Fruit fly (Drosophila melanogaster) whole organism, wandering third instar larva: ENCODE results near the gene Naa30A.

ENCODE experiments used
- Abd-B ChIP-seq: fragments of >200 bp; optimal IDR thresholded peaks from 2 replicates; lab custom pipeline; 2017; ENCODE audit warnings: missing biosample characterization, missing genetic modification characterization
- Dif ChIP-seq: fragments of 200-275, 200-300 bp; sonication (Bioruptor generic); optimal IDR thresholded peaks from 2 replicates; lab custom pipeline; 2018; ENCODE audit warnings: missing biosample characterization, missing genetic modification characterization; ENCODE audit not compliant: partially characterized antibody
- Mio ChIP-seq: sonication (Bioruptor generic); optimal IDR thresholded peaks from 2 replicates; lab custom pipeline; 2016; ENCODE audit warnings: missing biosample characterization, missing genetic modification characterization
- Myc ChIP-seq: fragments of >200 bp; optimal IDR thresholded peaks from 2 replicates; lab custom pipeline; 2017
- OdsH ChIP-seq: fragments of 200-800 bp; sonication (Bioruptor generic); optimal IDR thresholded peaks from 2 replicates; lab custom pipeline; 2016; ENCODE audit warnings: missing biosample characterization, mild to moderate bottlenecking, missing genetic modification characterization
- foxo ChIP-seq, 2 experiments: fragments of 200-800 bp; sonication (Bioruptor generic); optimal IDR thresholded peaks; 2 replicates in 1 of 2; 3 replicates in 1 of 2; lab custom pipeline; 2016 to 2017; ENCODE audit warnings: missing biosample characterization in 2 of 2, missing genetic modification characterization in 2 of 2
- fru ChIP-seq: fragments of 200-800 bp; sonication (Bioruptor generic); optimal IDR thresholded peaks from 3 replicates; lab custom pipeline; 2016; ENCODE audit warnings: missing biosample characterization, mild to moderate bottlenecking, missing genetic modification characterization
- h ChIP-seq: fragments of 200-800 bp; sonication (Bioruptor generic); optimal IDR thresholded peaks from 3 replicates; lab custom pipeline; 2016; ENCODE audit warnings: missing biosample characterization, mild to moderate bottlenecking, missing genetic modification characterization
- jim ChIP-seq: fragments of 175-275, 200-325 bp; sonication (Bioruptor generic); optimal IDR thresholded peaks from 2 replicates; lab custom pipeline; 2016; ENCODE audit warnings: missing biosample characterization, mild to moderate bottlenecking, missing genetic modification characterization
- lola ChIP-seq: fragments of >200 bp; optimal IDR thresholded peaks from 2 replicates; lab custom pipeline; 2017; ENCODE audit warnings: missing biosample characterization, missing genetic modification characterization
- rgr ChIP-seq: fragments of 200-800 bp; sonication (Bioruptor generic); optimal IDR thresholded peaks from 3 replicates; lab custom pipeline; 2016; ENCODE audit warnings: missing biosample characterization, mild to moderate bottlenecking, missing genetic modification characterization
- tai ChIP-seq: sonication (Bioruptor generic); optimal IDR thresholded peaks from 2 replicates; lab custom pipeline; 2016; ENCODE audit warnings: missing biosample characterization, missing genetic modification characterization
- usp ChIP-seq: fragments of >200 bp; optimal IDR thresholded peaks from 2 replicates; lab custom pipeline; 2017; ENCODE audit warnings: missing biosample characterization, missing genetic modification characterization

DNA sequence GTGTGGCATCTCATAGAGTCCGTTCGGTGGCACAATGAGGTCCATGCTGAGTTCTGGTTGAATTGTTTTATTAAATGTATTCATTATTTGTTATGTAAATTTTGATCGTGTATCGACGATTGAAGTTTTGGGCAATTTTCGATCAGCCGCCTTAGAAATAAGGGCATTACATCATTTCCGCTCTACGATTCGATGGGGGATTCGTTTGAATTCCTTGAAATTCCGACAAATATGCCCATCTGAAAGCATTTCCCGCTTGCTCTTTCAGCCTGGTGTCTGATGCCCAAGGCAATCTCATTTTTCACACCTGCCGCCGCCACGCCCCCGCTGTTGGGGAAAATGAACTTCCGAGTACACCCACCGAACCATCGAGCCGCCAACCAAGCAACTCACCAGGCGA, 43.6 kb upstream of the Naa30A start, which contains the start of gene CG32811:
- TF ChIP-seq Mio (GFP tag; lab: Kevin White, UChicago) = no peak
- TF ChIP-seq jim = no peak
- TF ChIP-seq rgr (GFP tag; lab: Kevin White, UChicago) = no peak
- no peak for TF ChIP-seq fru (GFP tag; lab: Kevin White, UChicago)
- TF ChIP-seq lola (GFP tag; lab: Kevin White, UChicago) = no peak
- no peak for TF ChIP-seq usp (GFP tag; lab: Kevin White, UChicago)
- no peak for TF ChIP-seq h (GFP tag; lab: Kevin White, UChicago)
- TF ChIP-seq Dif (GFP tag; lab: Kevin White, UChicago) = no peak
- no peak for TF ChIP-seq foxo (GFP tag; optimal IDR thresholded peaks at IDR 0.05; lab: Kevin White, UChicago)
- no peak for TF ChIP-seq Myc (lab: Kevin White, UChicago)
- TF ChIP-seq OdsH = no peak
- TF ChIP-seq tai (GFP tag; lab: Kevin White, UChicago) = no peak
- TF ChIP-seq Abd-B (GFP tag; lab: Kevin White, UChicago) = no peak
